3 fruit fly cellular contexts compared by ENCODE assay signal in the genomic region with DNA sequence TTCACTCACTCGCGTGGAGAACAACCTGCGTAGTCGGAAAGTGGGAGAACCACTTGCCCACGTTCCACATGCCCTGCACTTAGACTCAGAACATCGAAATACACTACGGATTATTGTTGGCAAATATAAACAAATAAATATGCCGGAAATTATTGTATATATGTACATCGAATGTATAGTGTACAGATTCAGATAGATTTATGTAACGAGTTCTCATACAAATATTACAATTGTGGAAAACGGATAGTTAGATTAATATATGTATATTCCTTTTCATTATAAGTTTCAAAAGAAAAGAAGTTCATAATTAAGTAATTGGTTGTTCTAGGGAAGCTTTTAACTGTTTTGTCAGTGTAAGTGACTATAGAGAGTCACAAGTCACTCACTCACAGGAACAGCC.
A peak's percentile ranks its signal among the peaks of the same experiment; 100 is the strongest.
TF ChIP-seq lines count a peak whose summit lies in the region.

No protein-coding gene starts in this region.

TF ChIP-seq in whole organism, adult, 20 proteins besides CTCF, POLR2A, EP300 and RAD21:
- TF ChIP-seq pad (GFP tag; optimal IDR thresholded peaks at IDR 0.05; lab: Kevin White, UChicago) (no peak), CG7101 (tag; optimal IDR thresholded peaks at IDR 0.05; lab: Kevin White, UChicago) (peak; percentile 10), Clk (GFP tag; optimal IDR thresholded peaks at IDR 0.05; lab: Kevin White, UChicago) (no peak), CG14711 (tag; optimal IDR thresholded peaks at IDR 0.05; lab: Kevin White, UChicago) (no peak), ovo (GFP tag; optimal IDR thresholded peaks at IDR 0.05; lab: Kevin White, UChicago) (no peak), toe (GFP tag; optimal IDR thresholded peaks at IDR 0.05; lab: Kevin White, UChicago) (peak; percentile 9), CG12768 (GFP tag; optimal IDR thresholded peaks at IDR 0.05; lab: Kevin White, UChicago) (peak; percentile 37), CG11617 (GFP tag; optimal IDR thresholded peaks at IDR 0.05; lab: Kevin White, UChicago) (peak; percentile 16), CG7045 (GFP tag; optimal IDR thresholded peaks at IDR 0.05; lab: Kevin White, UChicago) (peak; percentile 62), Mnt (GFP tag; optimal IDR thresholded peaks at IDR 0.05; lab: Kevin White, UChicago) (no peak), CG5204 (GFP tag; optimal IDR thresholded peaks at IDR 0.05; lab: Kevin White, UChicago) (peak; percentile 31), CG33017 (tag; optimal IDR thresholded peaks at IDR 0.05; lab: Kevin White, UChicago) (peak; percentile 43)

TF ChIP-seq in whole organism, prepupa, 60 proteins besides CTCF, POLR2A, EP300 and RAD21 (continues in another document):
- TF ChIP-seq Ets21C (GFP tag; optimal IDR thresholded peaks at IDR 0.05; lab: Kevin White, UChicago) (no peak), fd85E (GFP tag; optimal IDR thresholded peaks at IDR 0.05; lab: Kevin White, UChicago) (no peak), CG10669 (GFP tag; optimal IDR thresholded peaks at IDR 0.05; lab: Kevin White, UChicago) (peak; percentile 23), CG8319 (GFP tag; optimal IDR thresholded peaks at IDR 0.05; lab: Kevin White, UChicago) (no peak), Ets96B (tag; optimal IDR thresholded peaks at IDR 0.05; lab: Kevin White, UChicago) (no peak), net (GFP tag; optimal IDR thresholded peaks at IDR 0.05; lab: Kevin White, UChicago) (no peak), CG8632 (GFP tag; optimal IDR thresholded peaks at IDR 0.05; lab: Kevin White, UChicago) (no peak), CG10631 (GFP tag; optimal IDR thresholded peaks at IDR 0.05; lab: Kevin White, UChicago) (peak; percentile 27), CG11762 (GFP tag; optimal IDR thresholded peaks at IDR 0.05; lab: Kevin White, UChicago; ENCODE audit: insufficient read depth) (no peak), CG7368 (GFP tag; optimal IDR thresholded peaks at IDR 0.05; lab: Kevin White, UChicago) (no peak), CG6163 (GFP tag; IDR thresholded peaks at IDR 0.05; lab: Robert Waterston, UW) (no peak), fd59A (GFP tag; optimal IDR thresholded peaks at IDR 0.05; lab: Kevin White, UChicago) (no peak), Gug (GFP tag; IDR thresholded peaks at IDR 0.05; lab: Robert Waterston, UW) (no peak), CG15336 (GFP tag; IDR thresholded peaks at IDR 0.05; lab: Robert Waterston, UW) (peak; percentile 28; the same call in 1 of the 2 replicates), CG31627 (GFP tag; optimal IDR thresholded peaks at IDR 0.05; lab: Kevin White, UChicago) (no peak), topi (GFP tag; optimal IDR thresholded peaks at IDR 0.05; lab: Kevin White, UChicago) (no peak), fkh (GFP tag; optimal IDR thresholded peaks at IDR 0.05; lab: Kevin White, UChicago) (no peak), Sox102F (GFP tag; optimal IDR thresholded peaks at IDR 0.05; lab: Kevin White, UChicago) (no peak), CG6276 (GFP tag; optimal IDR thresholded peaks at IDR 0.05; lab: Kevin White, UChicago) (no peak), achi (GFP tag; optimal IDR thresholded peaks at IDR 0.05; lab: Kevin White, UChicago) (peak; percentile 14), esn (GFP tag; optimal IDR thresholded peaks at IDR 0.05; lab: Kevin White, UChicago) (no peak), Sox14 (GFP tag; optimal IDR thresholded peaks at IDR 0.05; lab: Kevin White, UChicago) (no peak), CG11902 (GFP tag; optimal IDR thresholded peaks at IDR 0.05; lab: Kevin White, UChicago) (no peak), Sox15 (GFP tag; optimal IDR thresholded peaks at IDR 0.05; lab: Kevin White, UChicago) (no peak), CG9139 (GFP tag; optimal IDR thresholded peaks at IDR 0.05; lab: Kevin White, UChicago) (no peak), Eip78C (GFP tag; lab: Kevin White, UChicago) (peak; percentile 38), Hr4 (GFP tag; optimal IDR thresholded peaks at IDR 0.05; lab: Kevin White, UChicago) (no peak), CG32006 (GFP tag; optimal IDR thresholded peaks at IDR 0.05; lab: Kevin White, UChicago) (peak; percentile 47), OdsH (GFP tag; optimal IDR thresholded peaks at IDR 0.05; lab: Kevin White, UChicago) (peak; percentile 9), Lpt (GFP tag; optimal IDR thresholded peaks at IDR 0.05; lab: Kevin White, UChicago) (no peak), lz (GFP tag; optimal IDR thresholded peaks at IDR 0.05; lab: Kevin White, UChicago) (no peak), CG1621 (tag; optimal IDR thresholded peaks at IDR 0.05; lab: Kevin White, UChicago) (no peak), CG11294 (GFP tag; IDR thresholded peaks at IDR 0.05; lab: Robert Waterston, UW) (no peak), dsx (GFP tag; optimal IDR thresholded peaks at IDR 0.05; lab: Kevin White, UChicago; ENCODE audit: poor library complexity, severe bottlenecking) (no peak), Eip93F (GFP tag; optimal IDR thresholded peaks at IDR 0.05; lab: Kevin White, UChicago) (no peak), CG6854 (GFP tag; optimal IDR thresholded peaks at IDR 0.05; lab: Kevin White, UChicago) (no peak), CG16779 (tag; optimal IDR thresholded peaks at IDR 0.05; lab: Kevin White, UChicago) (no peak), svp (GFP tag; lab: Kevin White, UChicago) (no peak), ss (GFP tag; optimal IDR thresholded peaks at IDR 0.05; lab: Kevin White, UChicago) (no peak), Hr38 (GFP tag; optimal IDR thresholded peaks at IDR 0.05; lab: Kevin White, UChicago) (no peak)

TF ChIP-seq in whole organism, pupa, 21 proteins besides CTCF, POLR2A, EP300 and RAD21:
- TF ChIP-seq CG14655 (GFP tag; optimal IDR thresholded peaks at IDR 0.05; lab: Kevin White, UChicago) (peak; percentile 59), Snoo (tag; optimal IDR thresholded peaks at IDR 0.05; lab: Kevin White, UChicago) (no peak), CG34367 (tag; optimal IDR thresholded peaks at IDR 0.05; lab: Kevin White, UChicago) (no peak), CG8159 (tag; optimal IDR thresholded peaks at IDR 0.05; lab: Kevin White, UChicago) (peak; percentile 51)
